Fruit fly (Drosophila melanogaster) whole organism, embryonic: ENCODE data around the gene CG17300.

Experiments used
- ATbp ChIP-seq: fragments of 200-800 bp; sonication (Bioruptor generic); optimal IDR thresholded peaks from 2 replicates; lab custom pipeline; 2017; ENCODE audit warnings: missing biosample characterization, mild to moderate bottlenecking, missing genetic modification characterization, missing genetic modification reagents
- Awh ChIP-seq: fragments of 200-800 bp; sonication (Bioruptor generic); IDR thresholded peaks from 2 replicates; pipeline ENCODE4, ENCODE4 v1.3.6; 2022; ENCODE audit warnings: missing biosample characterization, missing genetic modification characterization
- Bgb ChIP-seq: fragments of 200-800 bp; sonication (Bioruptor generic); IDR thresholded peaks from 2 replicates; pipeline ENCODE4 v1.3.6; 2022; ENCODE audit warnings: missing biosample characterization, missing genetic modification characterization; ENCODE audit not compliant: partially characterized antibody
- CG10979 ChIP-seq: fragments of 200-800 bp; sonication (Bioruptor generic); optimal IDR thresholded peaks from 2 replicates; lab custom pipeline; 2018; ENCODE audit warnings: missing biosample characterization, mild to moderate bottlenecking, missing genetic modification characterization, moderate library complexity
- CG12155 ChIP-seq: fragments of 200-800 bp; sonication (Bioruptor generic); optimal IDR thresholded peaks from 3 replicates; lab custom pipeline; 2016; ENCODE audit warnings: missing biosample characterization, missing genetic modification characterization
- CG12769 ChIP-seq: fragments of 200-800 bp; sonication (Bioruptor generic); optimal IDR thresholded peaks from 2 replicates; lab custom pipeline; 2019; ENCODE audit warnings: missing biosample characterization, mild to moderate bottlenecking, missing genetic modification characterization, moderate library complexity
- CG14710 ChIP-seq: fragments of 200-800 bp; sonication (Bioruptor generic); optimal IDR thresholded peaks from 3 replicates; lab custom pipeline; 2019; ENCODE audit warnings: missing biosample characterization, mild to moderate bottlenecking, missing genetic modification characterization, moderate library complexity
- CG2199 ChIP-seq: fragments of 200-800 bp; sonication (Bioruptor generic); IDR thresholded peaks from 3 replicates; pipeline ENCODE4 v1.3.6; 2022; ENCODE audit warnings: missing biosample characterization, missing genetic modification characterization
- CG32767 ChIP-seq: fragments of 200-800 bp; sonication (Bioruptor generic); IDR thresholded peaks from 2 replicates; pipeline ENCODE4 v1.3.6; 2022; ENCODE audit warnings: missing biosample characterization, missing genetic modification characterization
- CG3281 ChIP-seq: fragments of 200-800 bp; sonication (Bioruptor generic); optimal IDR thresholded peaks from 3 replicates; lab custom pipeline; 2017; ENCODE audit warnings: missing biosample characterization, mild to moderate bottlenecking, missing genetic modification characterization
- CG3407 ChIP-seq: fragments of 200-800 bp; sonication (Bioruptor generic); optimal IDR thresholded peaks from 2 replicates; lab custom pipeline; 2018; ENCODE audit warnings: missing biosample characterization, mild to moderate bottlenecking, missing genetic modification characterization
- CG34224 ChIP-seq: fragments of 200-800 bp; sonication (Bioruptor generic); IDR thresholded peaks from 3 replicates; pipeline ENCODE4 v1.3.6; 2022; ENCODE audit warnings: missing biosample characterization, missing genetic modification characterization; ENCODE audit not compliant: partially characterized antibody
- CG4820 ChIP-seq: fragments of 200-800 bp; sonication (Bioruptor generic); optimal IDR thresholded peaks from 3 replicates; lab custom pipeline; 2016; ENCODE audit warnings: missing biosample characterization, missing genetic modification characterization
- CG4854 ChIP-seq: fragments of 200-800 bp; sonication (Bioruptor generic); optimal IDR thresholded peaks from 2 replicates; lab custom pipeline; 2016; ENCODE audit warnings: missing biosample characterization, missing genetic modification characterization, inconsistent platforms
- CG7556 ChIP-seq: fragments of 200-800 bp; sonication (Bioruptor generic); optimal IDR thresholded peaks from 2 replicates; lab custom pipeline; 2017; ENCODE audit warnings: missing biosample characterization, mild to moderate bottlenecking, missing genetic modification characterization
- CG8089 ChIP-seq: fragments of 200-800 bp; sonication (Bioruptor generic); optimal IDR thresholded peaks from 3 replicates; lab custom pipeline; 2016; ENCODE audit warnings: missing biosample characterization, missing genetic modification characterization
- CG9609 ChIP-seq: fragments of 200-800 bp; sonication (Bioruptor generic); optimal IDR thresholded peaks from 3 replicates; lab custom pipeline; 2016; ENCODE audit warnings: missing biosample characterization, missing genetic modification characterization
- Dek ChIP-seq: fragments of 200-800 bp; sonication (Bioruptor generic); optimal IDR thresholded peaks from 3 replicates; lab custom pipeline; 2019; ENCODE audit warnings: missing biosample characterization, mild to moderate bottlenecking, missing genetic modification characterization, moderate library complexity
- Dfd ChIP-seq, 2 experiments: fragments of >200 bp; optimal IDR thresholded peaks; 2 replicates each; lab custom pipeline; 2017; ENCODE audit warnings: missing biosample characterization in 2 of 2, missing genetic modification characterization in 2 of 2
- Dp ChIP-seq: fragments of 200-800 bp; sonication (Bioruptor generic); optimal IDR thresholded peaks from 2 replicates; lab custom pipeline; 2018; ENCODE audit warnings: missing biosample characterization, mild to moderate bottlenecking, missing genetic modification characterization, moderate library complexity
- Gsc ChIP-seq: fragments of 200-800 bp; sonication (Bioruptor generic); IDR thresholded peaks from 2 replicates; pipeline ENCODE4 v1.3.6; 2022; ENCODE audit warnings: missing biosample characterization, missing genetic modification characterization
- HLH4C ChIP-seq: fragments of 200-800 bp; sonication (Bioruptor generic); IDR thresholded peaks from 3 replicates; pipeline ENCODE4 v1.3.6; 2022; ENCODE audit warnings: missing biosample characterization, missing genetic modification characterization; ENCODE audit not compliant: partially characterized antibody
- Lim3 ChIP-seq: fragments of 200-800 bp; sonication (Bioruptor generic); IDR thresholded peaks from 2 replicates; pipeline ENCODE4 v1.3.6; 2022; ENCODE audit warnings: missing biosample characterization, missing genetic modification characterization
- NfI ChIP-seq: fragments of 200-800 bp; sonication (Bioruptor generic); optimal IDR thresholded peaks from 3 replicates; lab custom pipeline; 2018; ENCODE audit warnings: missing biosample characterization, mild to moderate bottlenecking, missing genetic modification characterization, moderate library complexity
- Oaz ChIP-seq: fragments of 200-800 bp; sonication (Bioruptor generic); IDR thresholded peaks from 2 replicates; pipeline ENCODE4 v1.3.6; 2022; ENCODE audit warnings: missing biosample characterization, missing genetic modification characterization
- Opbp ChIP-seq: fragments of 200-800 bp; sonication (Bioruptor generic); IDR thresholded peaks from 3 replicates; pipeline ENCODE4 v1.3.6; 2022; ENCODE audit warnings: missing biosample characterization, missing genetic modification characterization; ENCODE audit not compliant: partially characterized antibody
- Side ChIP-seq: fragments of 200-800 bp; sonication (Bioruptor generic); optimal IDR thresholded peaks from 2 replicates; lab custom pipeline; 2016; ENCODE audit warnings: missing biosample characterization, missing genetic modification characterization
- Six4 ChIP-seq: fragments of 200-800 bp; sonication (Bioruptor generic); optimal IDR thresholded peaks from 2 replicates; lab custom pipeline; 2016; ENCODE audit warnings: missing biosample characterization, missing genetic modification characterization
- Sry-β ChIP-seq: fragments of 200-800 bp; sonication (Bioruptor generic); optimal IDR thresholded peaks from 2 replicates; lab custom pipeline; 2018; ENCODE audit warnings: missing biosample characterization, mild to moderate bottlenecking, missing genetic modification characterization, moderate library complexity
- TFAM ChIP-seq: fragments of 200-800 bp; sonication (Bioruptor generic); optimal IDR thresholded peaks from 2 replicates; lab custom pipeline; 2017; ENCODE audit warnings: missing biosample characterization, missing genetic modification characterization, inconsistent platforms
- Taf1 ChIP-seq: fragments of 200-800 bp; sonication (Bioruptor generic); IDR thresholded peaks from 2 replicates; pipeline ENCODE4 v1.3.6; 2022; ENCODE audit warnings: missing biosample characterization, missing genetic modification characterization
- cad ChIP-seq: fragments of >200 bp; optimal IDR thresholded peaks from 2 replicates; lab custom pipeline; 2017; ENCODE audit warnings: missing biosample characterization, missing genetic modification characterization
- cg ChIP-seq: fragments of 200-800 bp; sonication (Bioruptor generic); optimal IDR thresholded peaks from 3 replicates; lab custom pipeline; 2019; ENCODE audit warnings: missing biosample characterization, mild to moderate bottlenecking, missing genetic modification characterization, moderate library complexity
- ci ChIP-seq: fragments of 200-800 bp; sonication (Bioruptor generic); IDR thresholded peaks from 3 replicates; pipeline ENCODE4 v1.3.6; 2022; ENCODE audit warnings: missing biosample characterization, missing genetic modification characterization
- corto ChIP-seq: fragments of 200-800 bp; sonication (Bioruptor generic); optimal IDR thresholded peaks from 2 replicates; lab custom pipeline; 2016; ENCODE audit warnings: missing biosample characterization, mild to moderate bottlenecking, missing genetic modification characterization, moderate library complexity
- crol ChIP-seq: fragments of 200-800 bp; sonication (Bioruptor generic); IDR thresholded peaks from 2 replicates; pipeline ENCODE4 v1.3.6; 2022; ENCODE audit warnings: missing biosample characterization, missing genetic modification characterization
- dpn ChIP-seq, 2 experiments: fragments of 200-800 bp; sonication (Bioruptor generic); optimal IDR thresholded peaks; 3 replicates each; lab custom pipeline; 2016; ENCODE audit warnings: missing biosample characterization in 2 of 2, missing genetic modification characterization in 2 of 2
- gsb ChIP-seq: fragments of 200-800 bp; sonication (Bioruptor generic); IDR thresholded peaks from 2 replicates; pipeline ENCODE4 v1.3.6; 2022; ENCODE audit warnings: missing biosample characterization, missing genetic modification characterization
- gsb-n ChIP-seq: fragments of 200-800 bp; sonication (Bioruptor generic); optimal IDR thresholded peaks from 3 replicates; lab custom pipeline; 2018; ENCODE audit warnings: missing biosample characterization, mild to moderate bottlenecking, missing genetic modification characterization
- hb ChIP-seq: fragments of 200-800 bp; sonication (Bioruptor generic); IDR thresholded peaks from 3 replicates; pipeline ENCODE4 v1.3.6; 2022; ENCODE audit warnings: missing biosample characterization, missing genetic modification characterization; ENCODE audit not compliant: partially characterized antibody
- inv ChIP-seq: fragments of 200-800 bp; sonication (Bioruptor generic); IDR thresholded peaks from 2 replicates; pipeline ENCODE4 v1.3.6; 2022; ENCODE audit warnings: missing biosample characterization, missing genetic modification characterization; ENCODE audit not compliant: partially characterized antibody
- lola ChIP-seq, 3 experiments: fragments of >200 bp in 2 of 3; fragments of 200-800 bp in 1 of 3; sonication (Bioruptor generic) in 1 of 3; optimal IDR thresholded peaks; 2 replicates each; lab custom pipeline; 2017 to 2019; ENCODE audit warnings: missing biosample characterization in 3 of 3, missing genetic modification characterization in 3 of 3, mild to moderate bottlenecking in 1 of 3, moderate library complexity in 1 of 3
- peb ChIP-seq: fragments of 200-800 bp; sonication (Bioruptor generic); IDR thresholded peaks from 2 replicates; pipeline ENCODE4 v1.3.6; 2022; ENCODE audit warnings: missing biosample characterization, missing genetic modification characterization
- prd ChIP-seq, 3 experiments: fragments of >200 bp in 2 of 3; fragments of 200-800 bp in 1 of 3; sonication (Bioruptor generic) in 1 of 3; optimal IDR thresholded peaks in 2 of 3; IDR thresholded peaks in 1 of 3; 2 replicates in 2 of 3; 3 replicates in 1 of 3; pipeline versions ENCODE4 v1.3.6 to Lab custom; 2017 to 2022; ENCODE audit warnings: missing biosample characterization in 1 of 3, missing genetic modification characterization in 1 of 3
- pzg ChIP-seq: fragments of 200-800 bp; sonication (Bioruptor generic); optimal IDR thresholded peaks from 3 replicates; lab custom pipeline; 2018; ENCODE audit warnings: missing biosample characterization, mild to moderate bottlenecking, missing genetic modification characterization, moderate library complexity
- sc ChIP-seq, 3 experiments: fragments of >200 bp in 2 of 3; fragments of 200-800 bp in 1 of 3; sonication (Bioruptor generic) in 1 of 3; optimal IDR thresholded peaks; 2 replicates in 2 of 3; 3 replicates in 1 of 3; lab custom pipeline; 2017; ENCODE audit warnings: mild to moderate bottlenecking in 1 of 3, missing biosample characterization in 1 of 3, missing genetic modification characterization in 1 of 3, missing genetic modification reagents in 1 of 3
- sim ChIP-seq: fragments of 200-800 bp; sonication (Bioruptor generic); IDR thresholded peaks from 2 replicates; pipeline ENCODE4 v1.3.6; 2022; ENCODE audit warnings: missing biosample characterization, missing genetic modification characterization
- twi ChIP-seq: fragments of 200-800 bp; optimal IDR thresholded peaks from 2 replicates; lab custom pipeline; 2019; ENCODE audit warnings: missing biosample characterization, mild to moderate bottlenecking, missing genetic modification characterization, moderate library complexity
- unpg ChIP-seq: fragments of 200-800 bp; sonication (Bioruptor generic); optimal IDR thresholded peaks from 3 replicates; lab custom pipeline; 2018; ENCODE audit warnings: missing biosample characterization, mild to moderate bottlenecking, missing genetic modification characterization, moderate library complexity
- wor ChIP-seq: fragments of 200-800 bp; sonication (Bioruptor generic); IDR thresholded peaks from 2 replicates; pipeline ENCODE4 v1.3.6; 2022; ENCODE audit warnings: missing biosample characterization, missing genetic modification characterization

CG17300 gene

DNA sequence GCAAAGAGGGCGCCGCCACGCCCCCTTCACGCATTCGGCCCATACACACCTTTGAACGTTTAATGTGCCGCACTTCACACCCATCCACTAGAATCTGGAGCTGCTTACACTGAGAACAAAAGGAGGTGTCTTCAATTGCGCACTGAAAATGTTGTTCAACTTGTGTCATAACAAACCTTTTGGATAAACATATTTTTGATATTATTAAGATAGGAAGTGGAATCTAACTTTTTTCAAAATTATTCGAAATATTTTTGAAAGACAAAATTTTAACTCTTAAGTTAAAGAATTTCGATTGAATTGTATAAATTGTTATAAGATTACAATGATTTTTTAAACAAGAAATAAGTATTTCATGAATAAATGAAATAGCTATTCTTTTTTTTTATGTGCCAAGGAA is 18.8 kb downstream of the CG17300 start (continued):
- no peak for TF ChIP-seq CG34224 (GFP tag; lab: Robert Waterston, UW)
- TF ChIP-seq Dp (GFP tag; lab: Kevin White, UChicago) = no peak
- no peak for TF ChIP-seq Awh (GFP tag; lab: Robert Waterston, UW)
- no peak for TF ChIP-seq HLH4C (GFP tag; lab: Robert Waterston, UW)
- TF ChIP-seq Taf1 (GFP tag; lab: Robert Waterston, UW) = no peak
- TF ChIP-seq Lim3 (GFP tag; lab: Robert Waterston, UW) = no peak
- TF ChIP-seq CG2199 = no peak
- TF ChIP-seq Dek (tag; lab: Kevin White, UChicago) = no peak
- TF ChIP-seq Six4 = peak; percentile 3
- no peak for TF ChIP-seq hb (GFP tag; lab: Robert Waterston, UW)
- TF ChIP-seq sc (optimal IDR thresholded peaks at IDR 0.05; lab: Kevin White, UChicago) = no peak
- peak; percentile 3 for TF ChIP-seq sc (GFP tag; optimal IDR thresholded peaks at IDR 0.05; lab: Kevin White, UChicago)
- no peak for TF ChIP-seq Oaz (GFP tag; lab: Robert Waterston, UW)
- TF ChIP-seq CG14710 = peak; percentile 67
- peak; percentile 31 for TF ChIP-seq unpg
- TF ChIP-seq ci (GFP tag; lab: Robert Waterston, UW) = no peak
- TF ChIP-seq CG4854 (GFP tag; lab: Kevin White, UChicago) = no peak
- no peak for TF ChIP-seq Bgb (GFP tag; lab: Robert Waterston, UW)
- TF ChIP-seq CG8089 (GFP tag; lab: Kevin White, UChicago) = no peak
- peak; percentile 71 for TF ChIP-seq CG10979
- TF ChIP-seq Opbp = no peak
- TF ChIP-seq CG12155 (GFP tag; lab: Kevin White, UChicago) = no peak
- TF ChIP-seq NfI (GFP tag; lab: Kevin White, UChicago) = no peak
- TF ChIP-seq gsb-n (tag; lab: Kevin White, UChicago) = no peak
- no peak for TF ChIP-seq corto
- TF ChIP-seq CG7556 (GFP tag; lab: Kevin White, UChicago) = peak; percentile 50
- TF ChIP-seq peb (GFP tag; lab: Robert Waterston, UW) = no peak
- no peak for TF ChIP-seq CG32767
- no peak for TF ChIP-seq CG9609
- TF ChIP-seq crol (GFP tag; lab: Robert Waterston, UW) = no peak
- TF ChIP-seq prd (optimal IDR thresholded peaks at IDR 0.05; lab: Kevin White, UChicago) = no peak
- peak; percentile 38; the same call in 1 of the 3 replicates for TF ChIP-seq prd (GFP tag; IDR thresholded peaks at IDR 0.05; lab: Robert Waterston, UW)
- no peak for TF ChIP-seq pzg (GFP tag; lab: Kevin White, UChicago)
- no peak for TF ChIP-seq CG3407
- no peak for TF ChIP-seq CG4820 (GFP tag; lab: Kevin White, UChicago)
- TF ChIP-seq cg (GFP tag; lab: Kevin White, UChicago) = no peak
- TF ChIP-seq Sry-β (GFP tag; lab: Kevin White, UChicago) = no peak
- TF ChIP-seq inv (GFP tag; lab: Robert Waterston, UW) = no peak
- TF ChIP-seq dpn (GFP tag; optimal IDR thresholded peaks at IDR 0.05; lab: Kevin White, UChicago) = no peak
- TF ChIP-seq cad = no peak
- no peak for TF ChIP-seq CG12769 (tag; lab: Kevin White, UChicago)
- TF ChIP-seq Side (GFP tag; lab: Kevin White, UChicago) = no peak
- TF ChIP-seq CG3281 (GFP tag; lab: Kevin White, UChicago) = no peak
- no peak for TF ChIP-seq gsb (GFP tag; lab: Robert Waterston, UW)
- TF ChIP-seq ATbp = no peak
- peak in 1 of 3 experiments; percentile 84 for TF ChIP-seq lola (GFP tag; optimal IDR thresholded peaks at IDR 0.05; lab: Kevin White, UChicago)
- no peak for TF ChIP-seq wor (GFP tag; lab: Robert Waterston, UW)
- TF ChIP-seq Dfd (GFP tag; optimal IDR thresholded peaks at IDR 0.05; lab: Kevin White, UChicago) = no peak
- TF ChIP-seq sim (GFP tag; lab: Robert Waterston, UW) = no peak
- no peak for TF ChIP-seq twi (tag; lab: Kevin White, UChicago)
- TF ChIP-seq Gsc (GFP tag; lab: Robert Waterston, UW) = no peak
- TF ChIP-seq TFAM = no peak
